ENCODE assay signal across 4 fruit fly cellular contexts in genomic region chr3L:5856919-5857318, dm6.
TF ChIP-seq lines count a peak whose summit lies in the region.

No protein-coding gene starts in this region.

- no peak for TF ChIP-seq CTCF in whole organism, embryonic (GFP tag; optimal IDR thresholded peaks at IDR 0.05; lab: Kevin White, UChicago)

TF ChIP-seq in whole organism, embryonic, 481 proteins besides CTCF, POLR2A, EP300 and RAD21 (continues in another document):
- TF ChIP-seq Lpt (GFP tag; optimal IDR thresholded peaks at IDR 0.05; lab: Kevin White, UChicago) (no peak), tin (GFP tag; optimal IDR thresholded peaks at IDR 0.05; lab: Kevin White, UChicago) (peak; percentile 20), Xbp1 (GFP tag; optimal IDR thresholded peaks at IDR 0.05; lab: Kevin White, UChicago) (no peak), Lhr (GFP tag; optimal IDR thresholded peaks at IDR 0.05; lab: Kevin White, UChicago) (no peak), NC2α (GFP tag; optimal IDR thresholded peaks at IDR 0.05; lab: Kevin White, UChicago) (peak; percentile 6), Atf3 (GFP tag; optimal IDR thresholded peaks at IDR 0.05; lab: Kevin White, UChicago) (peak; percentile 47), CG18476 (GFP tag; optimal IDR thresholded peaks at IDR 0.05; lab: Kevin White, UChicago) (no peak), CG11504 (tag; optimal IDR thresholded peaks at IDR 0.05; lab: Kevin White, UChicago) (peak; percentile 21), phol (tag; optimal IDR thresholded peaks at IDR 0.05; lab: Kevin White, UChicago) (peak; percentile 62), CG7271 (tag; optimal IDR thresholded peaks at IDR 0.05; lab: Kevin White, UChicago) (peak; percentile 64), CG2202 (tag; optimal IDR thresholded peaks at IDR 0.05; lab: Kevin White, UChicago) (peak; percentile 40), Awh (GFP tag; IDR thresholded peaks at IDR 0.05; lab: Robert Waterston, UW) (no peak), nerfin-1 (tag; optimal IDR thresholded peaks at IDR 0.05; lab: Kevin White, UChicago) (peak; percentile 11), CG12219 (GFP tag; optimal IDR thresholded peaks at IDR 0.05; lab: Kevin White, UChicago) (peak; percentile 22), CG17328 (GFP tag; IDR thresholded peaks at IDR 0.05; lab: Robert Waterston, UW) (peak; percentile 35; the same call in 1 of the 2 replicates), CG8089 (GFP tag; optimal IDR thresholded peaks at IDR 0.05; lab: Kevin White, UChicago) (peak; percentile 27), shn (GFP tag; optimal IDR thresholded peaks at IDR 0.05; lab: Kevin White, UChicago) (peak; percentile 39), Mad (GFP tag; optimal IDR thresholded peaks at IDR 0.05; lab: Kevin White, UChicago) (peak; percentile 5), sens-2 (GFP tag; IDR thresholded peaks at IDR 0.05; lab: Robert Waterston, UW) (no peak), CG7556 (GFP tag; optimal IDR thresholded peaks at IDR 0.05; lab: Kevin White, UChicago) (peak; percentile 29), CG1603 (tag; optimal IDR thresholded peaks at IDR 0.05; lab: Kevin White, UChicago) (peak; percentile 76), CoRest (tag; optimal IDR thresholded peaks at IDR 0.05; lab: Kevin White, UChicago) (peak; percentile 19), stwl (tag; optimal IDR thresholded peaks at IDR 0.05; lab: Kevin White, UChicago) (peak; percentile 26)

TF ChIP-seq in whole organism, prepupa, 60 proteins besides CTCF, POLR2A, EP300 and RAD21 (continues in another document):
- TF ChIP-seq ss (GFP tag; optimal IDR thresholded peaks at IDR 0.05; lab: Kevin White, UChicago) (peak; percentile 25 to 52), dsx (GFP tag; optimal IDR thresholded peaks at IDR 0.05; lab: Kevin White, UChicago; ENCODE audit: poor library complexity, severe bottlenecking) (peak; percentile 41), Eip78C (GFP tag; lab: Kevin White, UChicago) (peak; percentile 77), CG32006 (GFP tag; optimal IDR thresholded peaks at IDR 0.05; lab: Kevin White, UChicago) (peak; percentile 3), fd85E (GFP tag; optimal IDR thresholded peaks at IDR 0.05; lab: Kevin White, UChicago) (no peak), CG15336 (GFP tag; IDR thresholded peaks at IDR 0.05; lab: Robert Waterston, UW) (no peak), topi (GFP tag; optimal IDR thresholded peaks at IDR 0.05; lab: Kevin White, UChicago) (peak; percentile 11), Hr38 (GFP tag; optimal IDR thresholded peaks at IDR 0.05; lab: Kevin White, UChicago) (no peak), CG10631 (GFP tag; optimal IDR thresholded peaks at IDR 0.05; lab: Kevin White, UChicago) (peak; percentile 28), OdsH (GFP tag; optimal IDR thresholded peaks at IDR 0.05; lab: Kevin White, UChicago) (peak; percentile 14), lz (GFP tag; optimal IDR thresholded peaks at IDR 0.05; lab: Kevin White, UChicago) (peak; percentile 11), vri (GFP tag; optimal IDR thresholded peaks at IDR 0.05; lab: Kevin White, UChicago) (peak; percentile 13), Sox14 (GFP tag; optimal IDR thresholded peaks at IDR 0.05; lab: Kevin White, UChicago) (peak; percentile 29), achi (GFP tag; optimal IDR thresholded peaks at IDR 0.05; lab: Kevin White, UChicago) (no peak), Hr39 (GFP tag; optimal IDR thresholded peaks at IDR 0.05; lab: Kevin White, UChicago) (peak; percentile 26), CG10669 (GFP tag; optimal IDR thresholded peaks at IDR 0.05; lab: Kevin White, UChicago) (peak; percentile 52), CG6808 (GFP tag; optimal IDR thresholded peaks at IDR 0.05; lab: Kevin White, UChicago) (peak; percentile 57), pdm3 (GFP tag; optimal IDR thresholded peaks at IDR 0.05; lab: Kevin White, UChicago) (peak; percentile 0), spab (GFP tag; optimal IDR thresholded peaks at IDR 0.05; lab: Kevin White, UChicago) (peak; percentile 46), Met (GFP tag; optimal IDR thresholded peaks at IDR 0.05; lab: Kevin White, UChicago) (peak; percentile 37), fd59A (GFP tag; optimal IDR thresholded peaks at IDR 0.05; lab: Kevin White, UChicago) (peak; percentile 12), esn (GFP tag; optimal IDR thresholded peaks at IDR 0.05; lab: Kevin White, UChicago) (peak; percentile 34), CG6792 (GFP tag; optimal IDR thresholded peaks at IDR 0.05; lab: Kevin White, UChicago) (peak; percentile 8), CG11902 (GFP tag; optimal IDR thresholded peaks at IDR 0.05; lab: Kevin White, UChicago) (no peak)

TF ChIP-seq in whole organism, pupa, 21 proteins besides CTCF, POLR2A, EP300 and RAD21:
- TF ChIP-seq CG8159 (tag; optimal IDR thresholded peaks at IDR 0.05; lab: Kevin White, UChicago), result peak; percentile 64
- TF ChIP-seq Pif1A (GFP tag; optimal IDR thresholded peaks at IDR 0.05; lab: Kevin White, UChicago), result peak; percentile 15
- peak; percentile 38 for TF ChIP-seq CG34367 (tag; optimal IDR thresholded peaks at IDR 0.05; lab: Kevin White, UChicago)
- peak; percentile 42 for TF ChIP-seq CG15710 (tag; optimal IDR thresholded peaks at IDR 0.05; lab: Kevin White, UChicago)
- no peak for TF ChIP-seq CG10348 (GFP tag; IDR thresholded peaks at IDR 0.05; lab: Robert Waterston, UW)
- TF ChIP-seq CG14655 (GFP tag; optimal IDR thresholded peaks at IDR 0.05; lab: Kevin White, UChicago), result peak; percentile 37
- no peak for TF ChIP-seq gl (tag; optimal IDR thresholded peaks at IDR 0.05; lab: Kevin White, UChicago)
- peak; percentile 61 for TF ChIP-seq CG9948 (tag; optimal IDR thresholded peaks at IDR 0.05; lab: Kevin White, UChicago)
- TF ChIP-seq CG8301 (tag; optimal IDR thresholded peaks at IDR 0.05; lab: Kevin White, UChicago), result peak; percentile 7
- TF ChIP-seq Ets98B (GFP tag; IDR thresholded peaks at IDR 0.05; lab: Robert Waterston, UW), result no peak
- peak; percentile 56 for TF ChIP-seq CG17806 (tag; optimal IDR thresholded peaks at IDR 0.05; lab: Kevin White, UChicago)
- no peak for TF ChIP-seq EcR (GFP tag; optimal IDR thresholded peaks at IDR 0.05; lab: Kevin White, UChicago)
- TF ChIP-seq CG4496 (GFP tag; IDR thresholded peaks at IDR 0.05; lab: Robert Waterston, UW), result no peak

TF ChIP-seq in whole organism, wandering third instar larva, 38 proteins besides CTCF, POLR2A, EP300 and RAD21:
- no peak for TF ChIP-seq sv (GFP tag; optimal IDR thresholded peaks at IDR 0.05; lab: Kevin White, UChicago)
- no peak for TF ChIP-seq Hr78 (GFP tag; optimal IDR thresholded peaks at IDR 0.05; lab: Kevin White, UChicago)
- TF ChIP-seq Abd-B (GFP tag; optimal IDR thresholded peaks at IDR 0.05; lab: Kevin White, UChicago), result no peak
- TF ChIP-seq N (GFP tag; optimal IDR thresholded peaks at IDR 0.05; lab: Kevin White, UChicago), result no peak
- peak; percentile 6 for TF ChIP-seq HLH106 (tag; optimal IDR thresholded peaks at IDR 0.05; lab: Kevin White, UChicago)
- no peak for TF ChIP-seq lola (GFP tag; optimal IDR thresholded peaks at IDR 0.05; lab: Kevin White, UChicago)
- no peak for TF ChIP-seq Dif (GFP tag; optimal IDR thresholded peaks at IDR 0.05; lab: Kevin White, UChicago; ENCODE audit: partially characterized antibody)
- TF ChIP-seq Rel (GFP tag; optimal IDR thresholded peaks at IDR 0.05; lab: Kevin White, UChicago), result no peak
- TF ChIP-seq Rel (tag; optimal IDR thresholded peaks at IDR 0.05; lab: Kevin White, UChicago), result no peak
- TF ChIP-seq dmrt93B (GFP tag; optimal IDR thresholded peaks at IDR 0.05; lab: Kevin White, UChicago), result no peak
- TF ChIP-seq Hnf4 (GFP tag; optimal IDR thresholded peaks at IDR 0.05; lab: Kevin White, UChicago), result no peak
- peak; percentile 28 for TF ChIP-seq h (GFP tag; optimal IDR thresholded peaks at IDR 0.05; lab: Kevin White, UChicago)
- TF ChIP-seq pan (optimal IDR thresholded peaks at IDR 0.05; lab: Kevin White, UChicago), result no peak
- TF ChIP-seq foxo (GFP tag; optimal IDR thresholded peaks at IDR 0.05; lab: Kevin White, UChicago), result peak in 1 of 2 experiments; percentile 35
- peak; percentile 15 for TF ChIP-seq ey (GFP tag; optimal IDR thresholded peaks at IDR 0.05; lab: Kevin White, UChicago)
- peak; percentile 32 for TF ChIP-seq fru (GFP tag; optimal IDR thresholded peaks at IDR 0.05; lab: Kevin White, UChicago)
- TF ChIP-seq br (GFP tag; optimal IDR thresholded peaks at IDR 0.05; lab: Kevin White, UChicago), result no peak
- no peak for TF ChIP-seq Hr83 (GFP tag; optimal IDR thresholded peaks at IDR 0.05; lab: Kevin White, UChicago; ENCODE audit: poor library complexity, severe bottlenecking)
- TF ChIP-seq CG32264 (GFP tag; optimal IDR thresholded peaks at IDR 0.05; lab: Kevin White, UChicago), result no peak
- no peak for TF ChIP-seq Jra (GFP tag; optimal IDR thresholded peaks at IDR 0.05; lab: Kevin White, UChicago)
- peak; percentile 18 for TF ChIP-seq rgr (GFP tag; optimal IDR thresholded peaks at IDR 0.05; lab: Kevin White, UChicago)
- peak; percentile 15 for TF ChIP-seq Sp1 (GFP tag; optimal IDR thresholded peaks at IDR 0.05; lab: Kevin White, UChicago)
- peak; percentile 14 for TF ChIP-seq OdsH (GFP tag; optimal IDR thresholded peaks at IDR 0.05; lab: Kevin White, UChicago)
- no peak for TF ChIP-seq psq (GFP tag; optimal IDR thresholded peaks at IDR 0.05; lab: Kevin White, UChicago)
- no peak for TF ChIP-seq tai (GFP tag; optimal IDR thresholded peaks at IDR 0.05; lab: Kevin White, UChicago)
- no peak for TF ChIP-seq dsf (GFP tag; optimal IDR thresholded peaks at IDR 0.05; lab: Kevin White, UChicago; ENCODE audit: borderline replicate concordance)
- TF ChIP-seq jim (GFP tag; optimal IDR thresholded peaks at IDR 0.05; lab: Kevin White, UChicago), result no peak
- TF ChIP-seq CrebA (GFP tag; optimal IDR thresholded peaks at IDR 0.05; lab: Kevin White, UChicago; ENCODE audit: borderline replicate concordance), result no peak
- TF ChIP-seq Dfd (GFP tag; optimal IDR thresholded peaks at IDR 0.05; lab: Kevin White, UChicago), result no peak
TF ChIP-seq in whole organism, wandering third instar larva: peak in this region for 8.

Comparison
In these comparisons a context has a peak if more than half of its experiments do, and no peak if none do; other contexts are left out.
1. Of the 7 proteins assayed by ChIP-seq in both whole organism, embryonic and whole organism, prepupa: peak only in whole organism, embryonic: Blimp-1; only in whole organism, prepupa: Hr39; in both: none; in neither: 5.